Fruit fly (Drosophila melanogaster): ENCODE measurements around the gene CG2162.
A peak's percentile ranks its signal among the peaks of the same experiment; 100 is the strongest.

The CG2162 gene

dm6 chr3L:3081146-3081872 lies 46.3 kb downstream of the CG2162 start (continued):
- TF ChIP-seq fd64A (GFP tag; optimal IDR thresholded peaks at IDR 0.05): peak; percentile 97
- TF ChIP-seq seq (GFP tag; IDR thresholded peaks at IDR 0.05): peak; percentile 99
- peak; percentile 96 for TF ChIP-seq C15 (GFP tag; IDR thresholded peaks at IDR 0.05)
- peak; percentile 91 for TF ChIP-seq NC2α (GFP tag; optimal IDR thresholded peaks at IDR 0.05)
- TF ChIP-seq Dip2 (GFP tag; IDR thresholded peaks at IDR 0.05): peak; percentile 72
- peak; percentile 98 for TF ChIP-seq bcd (GFP tag; optimal IDR thresholded peaks at IDR 0.05)
- TF ChIP-seq Chrac-16 (GFP tag; optimal IDR thresholded peaks at IDR 0.05): peak; percentile 99
- TF ChIP-seq dysf (GFP tag; IDR thresholded peaks at IDR 0.05): peak; percentile 99
- peak; percentile 99 for TF ChIP-seq CG6813 (GFP tag; optimal IDR thresholded peaks at IDR 0.05)
- TF ChIP-seq Ptx1 (GFP tag; IDR thresholded peaks at IDR 0.05): peak; percentile 99
- peak; percentile 82 for TF ChIP-seq CG9876 (GFP tag; optimal IDR thresholded peaks at IDR 0.05)
- TF ChIP-seq CG17385 (GFP tag; optimal IDR thresholded peaks at IDR 0.05): peak; percentile 97
- peak; percentile 95 for TF ChIP-seq Fer2 (tag; optimal IDR thresholded peaks at IDR 0.05)
- peak; percentile 98 for TF ChIP-seq CG6683 (GFP tag; optimal IDR thresholded peaks at IDR 0.05)
- TF ChIP-seq crol (GFP tag; IDR thresholded peaks at IDR 0.05): peak; percentile 79
- peak; percentile 96 for TF ChIP-seq tx (GFP tag; optimal IDR thresholded peaks at IDR 0.05)
- TF ChIP-seq H2.0 (GFP tag; IDR thresholded peaks at IDR 0.05): peak; percentile 98
- TF ChIP-seq Antp (GFP tag; optimal IDR thresholded peaks at IDR 0.05): peak; percentile 94
- TF ChIP-seq Hr39 (optimal IDR thresholded peaks at IDR 0.05): no peak
- TF ChIP-seq nerfin-1 (tag; optimal IDR thresholded peaks at IDR 0.05): peak; percentile 96
- peak; percentile 97 for TF ChIP-seq wor (GFP tag; IDR thresholded peaks at IDR 0.05)
- TF ChIP-seq CG18262 (tag; optimal IDR thresholded peaks at IDR 0.05): peak; percentile 97
- peak; percentile 96 for TF ChIP-seq CG11085 (GFP tag; IDR thresholded peaks at IDR 0.05)
- TF ChIP-seq her (GFP tag; optimal IDR thresholded peaks at IDR 0.05): peak; percentile 89
- peak; percentile 99 for TF ChIP-seq corto (GFP tag; optimal IDR thresholded peaks at IDR 0.05)
- peak; percentile 97 for TF ChIP-seq cato (GFP tag; optimal IDR thresholded peaks at IDR 0.05; ENCODE audit: borderline replicate concordance)
- TF ChIP-seq maf-S (GFP tag; optimal IDR thresholded peaks at IDR 0.05): peak; percentile 93
- TF ChIP-seq zfh2 (GFP tag; optimal IDR thresholded peaks at IDR 0.05): peak; percentile 97
- peak; percentile 91 for TF ChIP-seq CG5180 (GFP tag; optimal IDR thresholded peaks at IDR 0.05)
- TF ChIP-seq MBD-R2 (GFP tag; IDR thresholded peaks at IDR 0.05): peak; percentile 99
- peak; percentile 96 for TF ChIP-seq CG33557 (GFP tag; optimal IDR thresholded peaks at IDR 0.05)
- TF ChIP-seq CG15696 (tag; optimal IDR thresholded peaks at IDR 0.05): peak; percentile 90
- TF ChIP-seq CG3065 (GFP tag; optimal IDR thresholded peaks at IDR 0.05): peak; percentile 95
- peak; percentile 98 for TF ChIP-seq B-H2 (GFP tag; optimal IDR thresholded peaks at IDR 0.05)
- TF ChIP-seq CHES-1-like (GFP tag; optimal IDR thresholded peaks at IDR 0.05): peak; percentile 95
- peak; percentile 97 for TF ChIP-seq mam (GFP tag; optimal IDR thresholded peaks at IDR 0.05)
- TF ChIP-seq CG11560 (tag; IDR thresholded peaks at IDR 0.05): peak; percentile 92
- peak; percentile 90 for TF ChIP-seq btn (GFP tag; optimal IDR thresholded peaks at IDR 0.05)
- TF ChIP-seq amos (GFP tag; IDR thresholded peaks at IDR 0.05; ENCODE audit: partially characterized antibody): peak; percentile 58; the same call in 1 of the 2 replicates
- TF ChIP-seq CG34376 (GFP tag; optimal IDR thresholded peaks at IDR 0.05): peak; percentile 99
- peak; percentile 97 for TF ChIP-seq CG1233 (GFP tag; optimal IDR thresholded peaks at IDR 0.05)
- peak; percentile 97 for TF ChIP-seq Dip3 (GFP tag; optimal IDR thresholded peaks at IDR 0.05)
- TF ChIP-seq CG11695 (GFP tag; IDR thresholded peaks at IDR 0.05): peak; percentile 99
- peak; percentile 99 for TF ChIP-seq ken (GFP tag; IDR thresholded peaks at IDR 0.05)
- no peak for TF ChIP-seq prd (optimal IDR thresholded peaks at IDR 0.05)
- peak; percentile 99 for TF ChIP-seq prd (GFP tag; IDR thresholded peaks at IDR 0.05)
- no peak for TF ChIP-seq yki (optimal IDR thresholded peaks at IDR 0.05)
- TF ChIP-seq CG4424 (GFP tag; optimal IDR thresholded peaks at IDR 0.05): peak; percentile 99
- TF ChIP-seq pan (optimal IDR thresholded peaks at IDR 0.05): no peak
- TF ChIP-seq pan (GFP tag; optimal IDR thresholded peaks at IDR 0.05 in 1 of 2, IDR thresholded peaks at IDR 0.05 in 1 of 2): peak in 1 of 2 experiments; percentile 99
- TF ChIP-seq CG18476 (GFP tag; optimal IDR thresholded peaks at IDR 0.05): peak; percentile 98
